Fruit fly (Drosophila melanogaster): ENCODE measurements around the gene CG31523.

Gene CG31523

dm6 chr3R:4476004-4476403 lies 3.0 kb downstream of the CG31523 start:
- TF ChIP-seq CG32264 (GFP tag; optimal IDR thresholded peaks at IDR 0.05), result no peak
- no peak for TF ChIP-seq dl (GFP tag; optimal IDR thresholded peaks at IDR 0.05; ENCODE audit: insufficient read depth in 1 of 2, partially characterized antibody in 2 of 2)
- no peak for TF ChIP-seq tai (GFP tag; optimal IDR thresholded peaks at IDR 0.05)
- TF ChIP-seq usp (GFP tag; optimal IDR thresholded peaks at IDR 0.05), result no peak
- TF ChIP-seq Dfd (GFP tag; optimal IDR thresholded peaks at IDR 0.05), result no peak
- no peak for TF ChIP-seq rgr (GFP tag; optimal IDR thresholded peaks at IDR 0.05)
- no peak for TF ChIP-seq ey (GFP tag; optimal IDR thresholded peaks at IDR 0.05)
- TF ChIP-seq sv (GFP tag; optimal IDR thresholded peaks at IDR 0.05), result no peak
- TF ChIP-seq foxo (GFP tag; optimal IDR thresholded peaks at IDR 0.05), result no peak
- no peak for TF ChIP-seq Dif (GFP tag; optimal IDR thresholded peaks at IDR 0.05; ENCODE audit: partially characterized antibody)
- no peak for TF ChIP-seq Vsx2 (GFP tag; optimal IDR thresholded peaks at IDR 0.05; ENCODE audit: partially characterized antibody)

dm6 chr3R:4475378-4475777 lies 3.6 kb downstream of the CG31523 start:
- TF ChIP-seq brk (GFP tag; optimal IDR thresholded peaks at IDR 0.05) (no peak), fru (GFP tag; optimal IDR thresholded peaks at IDR 0.05) (no peak), foxo (GFP tag; optimal IDR thresholded peaks at IDR 0.05) (no peak), br (GFP tag; optimal IDR thresholded peaks at IDR 0.05) (no peak), sage (GFP tag; optimal IDR thresholded peaks at IDR 0.05) (no peak), Myc (optimal IDR thresholded peaks at IDR 0.05) (no peak), psq (GFP tag; optimal IDR thresholded peaks at IDR 0.05) (no peak), Sp1 (GFP tag; optimal IDR thresholded peaks at IDR 0.05) (no peak), Hr78 (GFP tag; optimal IDR thresholded peaks at IDR 0.05) (no peak)

DNA sequence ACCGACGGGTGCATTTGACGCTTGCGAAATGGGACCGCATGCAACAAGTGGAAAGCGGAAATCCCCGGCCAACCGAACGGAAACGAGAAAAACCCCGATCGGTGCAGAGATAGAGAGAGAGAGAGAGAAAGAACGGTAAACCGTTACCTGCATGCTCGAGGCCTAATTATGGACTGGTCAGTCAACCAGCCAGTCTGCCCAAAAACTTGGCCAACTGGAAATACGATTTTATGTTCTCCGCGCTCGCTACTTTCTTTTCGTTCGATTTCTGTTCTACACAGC lies 6.4 kb downstream of the CG31523 start:
- TF ChIP-seq Rel (GFP tag; optimal IDR thresholded peaks at IDR 0.05) (no peak), Rel (tag; optimal IDR thresholded peaks at IDR 0.05) (peak; percentile 73), Jra (GFP tag; optimal IDR thresholded peaks at IDR 0.05) (no peak)

DNA sequence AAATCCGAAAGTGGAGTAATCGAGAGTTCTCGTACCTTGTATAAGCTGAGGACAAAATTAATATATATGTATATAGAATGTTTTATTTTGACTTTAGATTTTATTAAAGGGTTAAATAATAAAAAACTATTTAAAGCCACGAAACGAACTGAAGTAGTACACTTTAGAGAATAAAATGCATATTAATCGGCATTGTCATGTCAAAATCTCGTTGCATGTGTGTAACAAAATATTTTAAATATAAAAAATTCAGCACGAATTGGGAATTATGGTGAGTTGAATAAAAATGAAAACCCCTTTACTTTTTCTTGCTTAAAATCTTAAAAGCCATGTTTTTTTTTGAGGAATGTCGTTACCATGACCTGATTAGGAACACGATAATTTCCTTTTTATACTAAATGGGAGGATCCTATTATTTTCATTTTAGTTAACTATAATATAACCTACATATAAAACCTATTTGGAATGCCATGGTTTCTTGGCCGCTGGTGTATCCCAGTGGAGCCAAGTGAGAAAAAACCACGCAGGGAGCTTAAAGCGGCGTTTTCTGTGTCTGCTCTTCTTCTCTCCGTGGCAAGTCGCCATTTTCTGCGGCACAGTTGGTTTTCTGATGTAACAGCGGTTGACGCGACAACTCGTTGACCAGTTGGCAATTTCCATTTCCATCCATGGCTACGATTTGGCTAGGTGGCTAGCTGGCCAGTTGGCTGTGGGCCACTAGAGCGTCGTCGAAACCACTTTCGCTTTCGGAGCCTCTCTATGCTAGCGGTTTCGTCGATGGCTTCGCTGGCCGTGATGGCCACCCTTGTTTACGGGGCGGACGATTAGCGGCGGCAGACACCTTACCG lies 6.9 kb downstream of the CG31523 start:
- no peak for TF ChIP-seq CrebA (GFP tag; optimal IDR thresholded peaks at IDR 0.05; ENCODE audit: borderline replicate concordance)
- TF ChIP-seq dl (GFP tag; optimal IDR thresholded peaks at IDR 0.05; ENCODE audit: insufficient read depth in 1 of 2, partially characterized antibody in 2 of 2), result no peak
- TF ChIP-seq woc (GFP tag; optimal IDR thresholded peaks at IDR 0.05), result no peak

dm6 chr3R:4471047-4471751 lies 7.8 kb downstream of the CG31523 start:
- peak; percentile 61 for TF ChIP-seq Jra (GFP tag; optimal IDR thresholded peaks at IDR 0.05)
- TF ChIP-seq brk (GFP tag; optimal IDR thresholded peaks at IDR 0.05), result no peak
- peak in 1 of 2 experiments; percentile 29 for TF ChIP-seq foxo (GFP tag; optimal IDR thresholded peaks at IDR 0.05)
- TF ChIP-seq Hr83 (GFP tag; optimal IDR thresholded peaks at IDR 0.05; ENCODE audit: poor library complexity, severe bottlenecking), result peak; percentile 27
- peak in 1 of 2 experiments; percentile 47 for TF ChIP-seq dl (GFP tag; optimal IDR thresholded peaks at IDR 0.05; ENCODE audit: insufficient read depth in 1 of 2, partially characterized antibody in 2 of 2)
- TF ChIP-seq Sp1 (GFP tag; optimal IDR thresholded peaks at IDR 0.05), result peak; percentile 8
- no peak for TF ChIP-seq Myc (optimal IDR thresholded peaks at IDR 0.05)
- TF ChIP-seq Hnf4 (GFP tag; optimal IDR thresholded peaks at IDR 0.05), result peak; percentile 30
- peak; percentile 96 for TF ChIP-seq h (GFP tag; optimal IDR thresholded peaks at IDR 0.05)
- TF ChIP-seq Vsx2 (GFP tag; optimal IDR thresholded peaks at IDR 0.05; ENCODE audit: partially characterized antibody), result peak; percentile 43
- no peak for TF ChIP-seq GATAd (GFP tag; optimal IDR thresholded peaks at IDR 0.05)
- peak; percentile 38 for TF ChIP-seq br (GFP tag; optimal IDR thresholded peaks at IDR 0.05)
- TF ChIP-seq fru (GFP tag; optimal IDR thresholded peaks at IDR 0.05), result peak; percentile 31
- no peak for TF ChIP-seq Rel (GFP tag; optimal IDR thresholded peaks at IDR 0.05)
- TF ChIP-seq Rel (tag; optimal IDR thresholded peaks at IDR 0.05), result peak; percentile 85
- no peak for TF ChIP-seq sage (GFP tag; optimal IDR thresholded peaks at IDR 0.05)
- TF ChIP-seq psq (GFP tag; optimal IDR thresholded peaks at IDR 0.05), result no peak
